Worm (Caenorhabditis elegans): ENCODE measurements around the gene col-73.

DNA sequence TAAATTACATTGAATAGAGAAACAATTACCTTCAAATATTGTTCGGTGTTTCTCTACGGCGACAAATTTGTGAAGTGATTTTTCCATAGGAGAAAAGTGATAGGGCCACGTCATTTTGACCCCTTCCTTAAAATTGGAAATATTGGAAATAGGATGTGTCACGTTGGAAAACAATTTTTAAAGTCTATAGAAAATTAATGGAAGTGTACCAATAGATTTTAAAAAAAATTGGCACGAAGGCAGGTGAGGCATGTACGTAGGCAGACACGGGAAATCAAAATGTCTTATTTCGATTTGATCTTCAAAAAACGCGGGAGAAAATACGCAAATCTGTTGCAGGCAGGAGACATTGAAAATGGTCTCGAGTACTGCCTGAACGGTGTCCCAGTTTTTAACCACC is 35.3 kb downstream of the col-73 start, which contains the start of gene C33F10.12:
- TF ChIP-seq lin-13 (GFP tag; optimal IDR thresholded peaks at IDR 0.05) (no peak), nhr-6 (tag; optimal IDR thresholded peaks at IDR 0.05) (no peak), lin-39 (tag; optimal IDR thresholded peaks at IDR 0.05) (no peak), ztf-11 (tag; optimal IDR thresholded peaks at IDR 0.05) (no peak), lsy-2 (tag; optimal IDR thresholded peaks at IDR 0.05) (no peak), R02D3.7 (tag; optimal IDR thresholded peaks at IDR 0.05) (no peak), dmd-4 (tag; optimal IDR thresholded peaks at IDR 0.05) (no peak), nhr-12 (tag; optimal IDR thresholded peaks at IDR 0.05) (no peak), ama-1 (optimal IDR thresholded peaks at IDR 0.05) (no peak), snpc-4 (tag; optimal IDR thresholded peaks at IDR 0.05) (no peak), mdl-1 (tag; optimal IDR thresholded peaks at IDR 0.05) (no peak), nhr-23 (tag; optimal IDR thresholded peaks at IDR 0.05) (no peak), crh-2 (tag; optimal IDR thresholded peaks at IDR 0.05) (no peak), zag-1 (tag; optimal IDR thresholded peaks at IDR 0.05) (no peak)
